Fruit fly (Drosophila melanogaster) whole organism, embryonic: ENCODE data around the gene Enoph.
A peak's percentile ranks its signal among the peaks of the same experiment; 100 is the strongest.

ENCODE experiments used
- Asciz ChIP-seq: fragments of 200-800 bp; sonication (Bioruptor generic); optimal IDR thresholded peaks from 2 replicates; lab custom pipeline; 2017; ENCODE audit warnings: missing biosample characterization, mild to moderate bottlenecking, missing genetic modification characterization, missing genetic modification reagents
- Atf3 ChIP-seq: fragments of 200-800 bp; sonication (Bioruptor generic); optimal IDR thresholded peaks from 3 replicates; lab custom pipeline; 2016; ENCODE audit warnings: missing biosample characterization, missing genetic modification characterization
- BEAF-32 ChIP-seq: fragments of 200-800 bp; sonication (Bioruptor generic); optimal IDR thresholded peaks from 3 replicates; lab custom pipeline; 2017; ENCODE audit warnings: missing biosample characterization, missing genetic modification characterization, mild to moderate bottlenecking, moderate library complexity, missing genetic modification reagents
- CG10959 ChIP-seq: fragments of 200-800 bp; sonication (Bioruptor generic); IDR thresholded peaks from 2 replicates; pipeline ENCODE4 v1.3.6; 2022; ENCODE audit warnings: missing biosample characterization, missing genetic modification characterization
- CG12299 ChIP-seq: fragments of 200-800 bp; sonication (Bioruptor generic); optimal IDR thresholded peaks from 2 replicates; lab custom pipeline; 2018; ENCODE audit warnings: missing biosample characterization, mild to moderate bottlenecking, missing genetic modification characterization
- CG13775 ChIP-seq: fragments of 200-800 bp; sonication (Bioruptor generic); optimal IDR thresholded peaks from 3 replicates; lab custom pipeline; 2017; ENCODE audit warnings: missing biosample characterization, mild to moderate bottlenecking, missing genetic modification characterization
- CG14710 ChIP-seq: fragments of 200-800 bp; sonication (Bioruptor generic); optimal IDR thresholded peaks from 3 replicates; lab custom pipeline; 2019; ENCODE audit warnings: missing biosample characterization, mild to moderate bottlenecking, missing genetic modification characterization, moderate library complexity
- CG1647 ChIP-seq: fragments of 200-800 bp; sonication (Bioruptor generic); optimal IDR thresholded peaks from 3 replicates; lab custom pipeline; 2016; ENCODE audit warnings: missing biosample characterization, missing genetic modification characterization
- CG16813 ChIP-seq: fragments of 200-800 bp; sonication (Bioruptor generic); IDR thresholded peaks from 3 replicates; pipeline ENCODE4 v1.3.6; 2022; ENCODE audit warnings: missing biosample characterization, missing genetic modification characterization; ENCODE audit not compliant: partially characterized antibody
- CG17385 ChIP-seq: fragments of 200-800 bp; sonication (Bioruptor generic); optimal IDR thresholded peaks from 3 replicates; lab custom pipeline; 2018; ENCODE audit warnings: missing biosample characterization, mild to moderate bottlenecking, missing genetic modification characterization
- CG17612 ChIP-seq: fragments of 200-800 bp; sonication (Bioruptor generic); IDR thresholded peaks from 2 replicates; pipeline ENCODE4 v1.3.6; 2022; ENCODE audit warnings: missing biosample characterization, missing genetic modification characterization
- CG2129 ChIP-seq: fragments of 200-800 bp; sonication (Bioruptor generic); IDR thresholded peaks from 2 replicates; pipeline ENCODE4 v1.3.6; 2022; ENCODE audit warnings: missing biosample characterization, missing genetic modification characterization; ENCODE audit not compliant: partially characterized antibody
- CG2889 ChIP-seq: fragments of 200-800 bp; sonication (Bioruptor generic); IDR thresholded peaks from 3 replicates; pipeline ENCODE4 v1.3.6; 2022; ENCODE audit warnings: missing biosample characterization, missing genetic modification characterization
- CG4730 ChIP-seq: fragments of 200-800 bp; sonication (Bioruptor generic); IDR thresholded peaks from 2 replicates; pipeline ENCODE4 v1.3.6; 2022; ENCODE audit warnings: missing biosample characterization, missing genetic modification characterization
- CG5245 ChIP-seq: fragments of 200-800 bp; sonication (Bioruptor generic); optimal IDR thresholded peaks from 3 replicates; lab custom pipeline; 2016; ENCODE audit warnings: missing biosample characterization, missing genetic modification characterization
- CG7372 ChIP-seq: fragments of 200-800 bp; sonication (Bioruptor generic); IDR thresholded peaks from 2 replicates; pipeline ENCODE4 v1.3.6; 2022; ENCODE audit warnings: missing biosample characterization, missing genetic modification characterization
- CG7987 ChIP-seq: fragments of 200-800 bp; sonication (Bioruptor generic); optimal IDR thresholded peaks from 2 replicates; lab custom pipeline; 2018; ENCODE audit warnings: missing biosample characterization, mild to moderate bottlenecking, missing genetic modification characterization, moderate library complexity
- CG8765 ChIP-seq: fragments of 200-800 bp; sonication (Bioruptor generic); IDR thresholded peaks from 2 replicates; pipeline ENCODE4 v1.3.6; 2022; ENCODE audit warnings: missing biosample characterization, missing genetic modification characterization
- D19B ChIP-seq: fragments of 200-800 bp; sonication (Bioruptor generic); optimal IDR thresholded peaks from 2 replicates; lab custom pipeline; 2017; ENCODE audit warnings: missing biosample characterization, mild to moderate bottlenecking, missing genetic modification characterization
- ERR ChIP-seq: fragments of 200-800 bp; sonication (Bioruptor generic); optimal IDR thresholded peaks from 2 replicates; lab custom pipeline; 2016; ENCODE audit warnings: missing biosample characterization, missing genetic modification characterization
- HmgD ChIP-seq: fragments of 200-800 bp; sonication (Bioruptor generic); optimal IDR thresholded peaks from 3 replicates; lab custom pipeline; 2016; ENCODE audit warnings: missing biosample characterization, missing genetic modification characterization
- Lim3 ChIP-seq: fragments of 200-800 bp; sonication (Bioruptor generic); IDR thresholded peaks from 2 replicates; pipeline ENCODE4 v1.3.6; 2022; ENCODE audit warnings: missing biosample characterization, missing genetic modification characterization
- MBD-R2 ChIP-seq: fragments of 200-800 bp; sonication (Bioruptor generic); IDR thresholded peaks from 2 replicates; pipeline ENCODE4 v1.3.6; 2022; ENCODE audit warnings: missing biosample characterization, missing genetic modification characterization
- Nf-YA ChIP-seq: fragments of 200-800 bp; sonication (Bioruptor generic); IDR thresholded peaks from 2 replicates; pipeline ENCODE4 v1.3.6; 2022; ENCODE audit warnings: missing biosample characterization, missing genetic modification characterization
- PHDP ChIP-seq: fragments of 200-800 bp; sonication (Bioruptor generic); optimal IDR thresholded peaks from 3 replicates; lab custom pipeline; 2018; ENCODE audit warnings: missing biosample characterization, mild to moderate bottlenecking, missing genetic modification characterization, moderate library complexity
- Sin3A ChIP-seq: fragments of >200 bp; optimal IDR thresholded peaks from 2 replicates; lab custom pipeline; 2018
- Spps ChIP-seq: fragments of 200-800 bp; sonication (Bioruptor generic); optimal IDR thresholded peaks from 2 replicates; lab custom pipeline; 2018; ENCODE audit warnings: missing biosample characterization, mild to moderate bottlenecking, missing genetic modification characterization
- abd-A ChIP-seq: fragments of 200-800 bp; sonication (Bioruptor generic); optimal IDR thresholded peaks from 3 replicates; lab custom pipeline; 2019; ENCODE audit warnings: missing biosample characterization, mild to moderate bottlenecking, missing genetic modification characterization, moderate library complexity
- ase ChIP-seq: fragments of 200-800 bp; sonication (Bioruptor generic); IDR thresholded peaks from 3 replicates; pipeline ENCODE4 v1.3.6; 2022; ENCODE audit warnings: missing biosample characterization, missing genetic modification characterization
- az2 ChIP-seq: fragments of 200-800 bp; sonication (Bioruptor generic); optimal IDR thresholded peaks from 3 replicates; lab custom pipeline; 2016; ENCODE audit warnings: missing biosample characterization, missing genetic modification characterization
- bbx ChIP-seq: fragments of 200-800 bp; sonication (Bioruptor generic); IDR thresholded peaks from 2 replicates; pipeline ENCODE4 v1.3.6; 2022; ENCODE audit warnings: missing biosample characterization, missing genetic modification characterization; ENCODE audit not compliant: partially characterized antibody
- bowl ChIP-seq: fragments of 200-800 bp; sonication (Bioruptor generic); IDR thresholded peaks from 2 replicates; pipeline ENCODE4 v1.3.6; 2022; ENCODE audit warnings: missing biosample characterization, missing genetic modification characterization
- br ChIP-seq: fragments of >200 bp; optimal IDR thresholded peaks from 2 replicates; lab custom pipeline; 2017
- chm ChIP-seq: fragments of 200-800 bp; sonication (Bioruptor generic); IDR thresholded peaks from 2 replicates; pipeline ENCODE4 v1.3.6; 2022; ENCODE audit warnings: missing biosample characterization, missing genetic modification characterization
- crc ChIP-seq: fragments of 200-800 bp; sonication (Bioruptor generic); optimal IDR thresholded peaks from 2 replicates; lab custom pipeline; 2016; ENCODE audit warnings: missing biosample characterization, missing genetic modification characterization
- da ChIP-seq: fragments of 200-800 bp; sonication (Bioruptor generic); optimal IDR thresholded peaks from 2 replicates; lab custom pipeline; 2016; ENCODE audit warnings: missing biosample characterization, missing genetic modification characterization
- fd3F ChIP-seq: fragments of 200-800 bp; sonication (Bioruptor generic); optimal IDR thresholded peaks from 2 replicates; lab custom pipeline; 2018; ENCODE audit warnings: missing biosample characterization, mild to moderate bottlenecking, missing genetic modification characterization, moderate library complexity
- fd96Cb ChIP-seq: fragments of 200-800 bp; sonication (Bioruptor generic); optimal IDR thresholded peaks from 2 replicates; lab custom pipeline; 2018; ENCODE audit warnings: missing biosample characterization, mild to moderate bottlenecking, missing genetic modification characterization, moderate library complexity
- gce ChIP-seq: fragments of 200-800 bp; sonication (Bioruptor generic); IDR thresholded peaks from 3 replicates; pipeline ENCODE4 v1.3.6; 2022; ENCODE audit warnings: missing biosample characterization, missing genetic modification characterization
- grau ChIP-seq: fragments of 200-800 bp; optimal IDR thresholded peaks from 3 replicates; lab custom pipeline; 2019; ENCODE audit warnings: missing biosample characterization, mild to moderate bottlenecking, missing genetic modification characterization, moderate library complexity
- gro ChIP-seq: fragments of 200-800 bp; sonication (Bioruptor generic); optimal IDR thresholded peaks from 2 replicates; lab custom pipeline; 2016; ENCODE audit warnings: missing biosample characterization, missing genetic modification characterization
- ind ChIP-seq: fragments of 200-800 bp; sonication (Bioruptor generic); optimal IDR thresholded peaks from 3 replicates; lab custom pipeline; 2016; ENCODE audit warnings: missing biosample characterization, missing genetic modification characterization
- inv ChIP-seq: fragments of 200-800 bp; sonication (Bioruptor generic); IDR thresholded peaks from 2 replicates; pipeline ENCODE4 v1.3.6; 2022; ENCODE audit warnings: missing biosample characterization, missing genetic modification characterization; ENCODE audit not compliant: partially characterized antibody
- klu ChIP-seq: fragments of 200-800 bp; sonication (Bioruptor generic); IDR thresholded peaks from 2 replicates; pipeline ENCODE4 v1.3.6; 2022; ENCODE audit warnings: missing biosample characterization, missing genetic modification characterization
- pan ChIP-seq, 4 experiments: fragments of >200 bp in 3 of 4; fragments of 200-800 bp in 1 of 4; sonication (Bioruptor generic) in 1 of 4; optimal IDR thresholded peaks in 3 of 4; IDR thresholded peaks in 1 of 4; 2 replicates each; pipeline versions ENCODE4 v1.3.6 to Lab custom; 2017 to 2022; ENCODE audit warnings: missing biosample characterization in 2 of 4, missing genetic modification characterization in 2 of 4, mixed read lengths in 1 of 4
- peb ChIP-seq: fragments of 200-800 bp; sonication (Bioruptor generic); IDR thresholded peaks from 2 replicates; pipeline ENCODE4 v1.3.6; 2022; ENCODE audit warnings: missing biosample characterization, missing genetic modification characterization
- slp2 ChIP-seq: fragments of 200-800 bp; sonication (Bioruptor generic); optimal IDR thresholded peaks from 2 replicates; lab custom pipeline; 2016; ENCODE audit warnings: missing biosample characterization, missing genetic modification characterization
- sug ChIP-seq: fragments of 200-800 bp; optimal IDR thresholded peaks from 2 replicates; lab custom pipeline; 2019; ENCODE audit warnings: missing biosample characterization, mild to moderate bottlenecking, missing genetic modification characterization, moderate library complexity
- tna ChIP-seq: fragments of 200-800 bp; sonication (Bioruptor generic); IDR thresholded peaks from 2 replicates; pipeline ENCODE4 v1.3.6; 2022; ENCODE audit warnings: missing biosample characterization, missing genetic modification characterization; ENCODE audit not compliant: partially characterized antibody
- trem ChIP-seq: fragments of 200-800 bp; optimal IDR thresholded peaks from 3 replicates; lab custom pipeline; 2019; ENCODE audit warnings: missing biosample characterization, mild to moderate bottlenecking, missing genetic modification characterization, moderate library complexity
- trh ChIP-seq: fragments of 200-800 bp; sonication (Bioruptor generic); optimal IDR thresholded peaks from 2 replicates; lab custom pipeline; 2016; ENCODE audit warnings: missing biosample characterization, missing genetic modification characterization
- twi ChIP-seq: fragments of 200-800 bp; optimal IDR thresholded peaks from 2 replicates; lab custom pipeline; 2019; ENCODE audit warnings: missing biosample characterization, mild to moderate bottlenecking, missing genetic modification characterization, moderate library complexity

The Enoph gene

dm6 chr3R:5300620-5301019 lies 44.1 kb upstream of the Enoph start (continued):
- TF ChIP-seq CG13775 (GFP tag; lab: Kevin White, UChicago) (no peak), bowl (GFP tag; lab: Robert Waterston, UW) (no peak), gce (GFP tag; lab: Robert Waterston, UW) (0 out of 3 replicates have a peak, but pooled peaks have one; percentile 36), CG16813 (no peak), pan (optimal IDR thresholded peaks at IDR 0.05; lab: Kevin White, UChicago) (no peak), pan (GFP tag; optimal IDR thresholded peaks at IDR 0.05 in 1 of 2, IDR thresholded peaks at IDR 0.05 in 1 of 2) (peak in 1 of 2 experiments; percentile 57), peb (GFP tag; lab: Robert Waterston, UW) (no peak), CG10959 (GFP tag; lab: Robert Waterston, UW) (no peak; the same call in 1 of the 2 replicates), CG7372 (GFP tag; lab: Robert Waterston, UW) (0 out of 2 replicates have a peak, but pooled peaks have one; percentile 12), CG17385 (GFP tag; lab: Kevin White, UChicago) (peak; percentile 29), trem (no peak), trh (no peak), CG2889 (GFP tag; lab: Robert Waterston, UW) (no peak), CG4730 (0 out of 2 replicates have a peak, but pooled peaks have one; percentile 17), fd3F (GFP tag; lab: Kevin White, UChicago) (no peak), sug (tag; lab: Kevin White, UChicago) (no peak), fd96Cb (tag; lab: Kevin White, UChicago) (no peak), slp2 (GFP tag; lab: Kevin White, UChicago) (no peak), CG17612 (GFP tag; lab: Robert Waterston, UW) (no peak), MBD-R2 (GFP tag; lab: Robert Waterston, UW) (0 out of 2 replicates have a peak, but pooled peaks have one; percentile 22), br (lab: Kevin White, UChicago) (no peak), ERR (GFP tag; lab: Kevin White, UChicago) (no peak), inv (GFP tag; lab: Robert Waterston, UW) (no peak), CG2129 (GFP tag; lab: Robert Waterston, UW) (no peak), Asciz (no peak), ind (GFP tag; lab: Kevin White, UChicago) (peak; percentile 17), grau (tag; lab: Kevin White, UChicago) (peak; percentile 10), Nf-YA (no peak), gro (GFP tag; lab: Kevin White, UChicago) (no peak), D19B (GFP tag; lab: Kevin White, UChicago) (no peak), klu (GFP tag; lab: Robert Waterston, UW) (no peak), CG1647 (GFP tag; lab: Kevin White, UChicago) (no peak), Sin3A (lab: Kevin White, UChicago) (no peak), CG8765 (GFP tag; lab: Robert Waterston, UW) (no peak), CG7987 (GFP tag; lab: Kevin White, UChicago) (no peak), az2 (GFP tag; lab: Kevin White, UChicago) (no peak), twi (tag; lab: Kevin White, UChicago) (no peak), abd-A (tag; lab: Kevin White, UChicago) (no peak), Atf3 (GFP tag; lab: Kevin White, UChicago) (no peak), tna (GFP tag; lab: Robert Waterston, UW) (no peak), Lim3 (GFP tag; lab: Robert Waterston, UW) (no peak), ase (GFP tag; lab: Robert Waterston, UW) (no peak), PHDP (peak; percentile 4), CG14710 (no peak), crc (GFP tag; lab: Kevin White, UChicago) (no peak), bbx (no peak), HmgD (no peak), chm (GFP tag; lab: Robert Waterston, UW) (peak; percentile 55), Spps (tag; lab: Kevin White, UChicago) (no peak), BEAF-32 (GFP tag; lab: Kevin White, UChicago) (no peak), CG5245 (peak; percentile 32), CG12299 (tag; lab: Kevin White, UChicago) (no peak), da (GFP tag; lab: Kevin White, UChicago) (no peak)
